Worm (Caenorhabditis elegans) whole organism, L3 larva: ENCODE measurements around the gene F58A6.5.

ENCODE experiments used
- elt-3 ChIP-seq, 3 experiments: fragments of 150-350 bp in 1 of 3; sonication (generic microtip) in 2 of 3; optimal IDR thresholded peaks; 2 replicates in 2 of 3; 4 replicates in 1 of 3; lab custom pipeline; 2014 to 2017; ENCODE audit warnings: missing biosample characterization in 3 of 3, missing genetic modification characterization in 3 of 3
- nhr-237 ChIP-seq: fragments of 150-350 bp; optimal IDR thresholded peaks from 2 replicates; lab custom pipeline; 2014; ENCODE audit warnings: missing biosample characterization, missing genetic modification characterization
- nhr-25 ChIP-seq: sonication (generic microtip); optimal IDR thresholded peaks from 2 replicates; lab custom pipeline; 2017; ENCODE audit warnings: missing biosample characterization, missing genetic modification characterization
- nhr-28 ChIP-seq: fragments of 150-350 bp; optimal IDR thresholded peaks from 2 replicates; lab custom pipeline; 2014; ENCODE audit warnings: missing biosample characterization, missing genetic modification characterization
- pqm-1 ChIP-seq: fragments of 150-350 bp; optimal IDR thresholded peaks from 2 replicates; lab custom pipeline; 2017; ENCODE audit warnings: missing biosample characterization, missing genetic modification characterization, inconsistent platforms
- sea-2 ChIP-seq: fragments of 150-350 bp; sonication (generic microtip); optimal IDR thresholded peaks from 4 replicates; lab custom pipeline; 2014; ENCODE audit warnings: missing biosample characterization, missing genetic modification reagents, missing genetic modification characterization
- unc-62 ChIP-seq: fragments of 150-350 bp; sonication (generic microtip); optimal IDR thresholded peaks from 4 replicates; lab custom pipeline; 2014; ENCODE audit warnings: missing biosample characterization, missing genetic modification reagents, missing genetic modification characterization
- ztf-4 ChIP-seq: fragments of 150-350 bp; optimal IDR thresholded peaks from 2 replicates; lab custom pipeline; 2014; ENCODE audit warnings: missing biosample characterization, missing genetic modification characterization

ce11 chrII:5187934-5188333 is 39.7 kb upstream of the F58A6.5 start:
- TF ChIP-seq nhr-28 (tag; lab: Kevin White, UChicago) (no peak), pqm-1 (tag; lab: Kevin White, UChicago) (no peak), elt-3 (tag; optimal IDR thresholded peaks at IDR 0.05; lab: Kevin White, UChicago) (no peak), nhr-237 (tag; lab: Kevin White, UChicago) (no peak), unc-62 (GFP tag; lab: Kevin White, UChicago) (no peak), nhr-25 (no peak), sea-2 (no peak), ztf-4 (tag; lab: Kevin White, UChicago) (no peak)
